Fruit fly (Drosophila melanogaster) whole organism, prepupa: ENCODE measurements around the gene CG5455.

ENCODE experiments used
- Blimp-1 ChIP-seq: fragments of 200-800 bp; sonication (Bioruptor generic); optimal IDR thresholded peaks from 3 replicates; lab custom pipeline; 2017; ENCODE audit warnings: missing biosample characterization, missing genetic modification characterization, mild to moderate bottlenecking, moderate library complexity, missing genetic modification reagents
- CG10631 ChIP-seq: fragments of 200-800 bp; sonication (Bioruptor generic); optimal IDR thresholded peaks from 2 replicates; lab custom pipeline; 2016; ENCODE audit warnings: missing biosample characterization, missing genetic modification characterization
- CG10669 ChIP-seq: fragments of 200-800 bp; sonication (Bioruptor generic); optimal IDR thresholded peaks from 3 replicates; lab custom pipeline; 2018; ENCODE audit warnings: missing biosample characterization, mild to moderate bottlenecking, missing genetic modification characterization, moderate library complexity
- CG11294 ChIP-seq: fragments of 200-800 bp; sonication (Bioruptor generic); IDR thresholded peaks from 2 replicates; pipeline ENCODE4 v1.3.6; 2022; ENCODE audit warnings: missing biosample characterization, missing genetic modification characterization
- CG11762 ChIP-seq: fragments of 200-800 bp; sonication (Bioruptor generic); optimal IDR thresholded peaks from 3 replicates; lab custom pipeline; 2016; ENCODE audit warnings: missing biosample characterization, missing genetic modification characterization; ENCODE audit not compliant: insufficient read depth
- CG15336 ChIP-seq: fragments of 200-800 bp; sonication (Bioruptor generic); IDR thresholded peaks from 2 replicates; pipeline ENCODE4 v1.3.6; 2022; ENCODE audit warnings: missing biosample characterization, missing genetic modification characterization
- CG1621 ChIP-seq: fragments of 200-800 bp; sonication (Bioruptor generic); optimal IDR thresholded peaks from 3 replicates; lab custom pipeline; 2018; ENCODE audit warnings: missing biosample characterization, mild to moderate bottlenecking, missing genetic modification characterization
- CG16779 ChIP-seq: fragments of 200-800 bp; sonication (Bioruptor generic); optimal IDR thresholded peaks from 3 replicates; lab custom pipeline; 2017; ENCODE audit warnings: missing biosample characterization, mild to moderate bottlenecking, missing genetic modification characterization
- CG31627 ChIP-seq: fragments of 200-800 bp; sonication (Bioruptor generic); optimal IDR thresholded peaks from 3 replicates; lab custom pipeline; 2016; ENCODE audit warnings: missing biosample characterization, missing genetic modification characterization
- CG34406 ChIP-seq: fragments of 200-800 bp; sonication (Bioruptor generic); optimal IDR thresholded peaks from 3 replicates; lab custom pipeline; 2016; ENCODE audit warnings: missing biosample characterization, missing genetic modification characterization
- CG3919 ChIP-seq: fragments of 200-800 bp; sonication (Bioruptor generic); optimal IDR thresholded peaks from 3 replicates; lab custom pipeline; 2016; ENCODE audit warnings: missing biosample characterization, missing genetic modification characterization
- CG4318 ChIP-seq: fragments of 200-800 bp; sonication (Bioruptor generic); optimal IDR thresholded peaks from 3 replicates; lab custom pipeline; 2017; ENCODE audit warnings: missing biosample characterization, mild to moderate bottlenecking, missing genetic modification characterization
- CG6163 ChIP-seq: fragments of 200-800 bp; sonication (Bioruptor generic); IDR thresholded peaks from 3 replicates; pipeline ENCODE4 v1.3.6; 2022; ENCODE audit warnings: missing biosample characterization, missing genetic modification characterization
- CG6276 ChIP-seq: fragments of 200-800 bp; sonication (Bioruptor generic); optimal IDR thresholded peaks from 2 replicates; lab custom pipeline; 2017; ENCODE audit warnings: missing biosample characterization, mild to moderate bottlenecking, missing genetic modification characterization
- CG6792 ChIP-seq: fragments of 200-800 bp; sonication (Bioruptor generic); optimal IDR thresholded peaks from 3 replicates; lab custom pipeline; 2016; ENCODE audit warnings: missing biosample characterization, missing genetic modification characterization
- CG6808 ChIP-seq: fragments of 200-800 bp; sonication (Bioruptor generic); optimal IDR thresholded peaks from 3 replicates; lab custom pipeline; 2017; ENCODE audit warnings: missing biosample characterization, missing genetic modification characterization, mild to moderate bottlenecking, moderate library complexity, missing genetic modification reagents
- CG6854 ChIP-seq: fragments of 200-800 bp; sonication (Bioruptor generic); optimal IDR thresholded peaks from 2 replicates; lab custom pipeline; 2017; ENCODE audit warnings: missing biosample characterization, mild to moderate bottlenecking, missing genetic modification characterization
- CG8119 ChIP-seq: fragments of 200-800 bp; sonication (Bioruptor generic); IDR thresholded peaks from 3 replicates; pipeline ENCODE4 v1.3.6; 2022; ENCODE audit warnings: missing biosample characterization, missing genetic modification characterization
- CG8319 ChIP-seq: fragments of 200-800 bp; sonication (Bioruptor generic); optimal IDR thresholded peaks from 3 replicates; lab custom pipeline; 2016; ENCODE audit warnings: missing biosample characterization, missing genetic modification characterization
- CG8632 ChIP-seq: fragments of 200-800 bp; sonication (Bioruptor generic); optimal IDR thresholded peaks from 3 replicates; lab custom pipeline; 2016; ENCODE audit warnings: missing biosample characterization, missing genetic modification characterization
- Eip78C ChIP-seq: fragments of 200-800 bp; sonication (Bioruptor generic); peaks from one replicate; lab custom pipeline; 2016; ENCODE audit warnings: missing biosample characterization, missing genetic modification characterization
- Ets21C ChIP-seq: fragments of 200-800 bp; sonication (Bioruptor generic); optimal IDR thresholded peaks from 3 replicates; lab custom pipeline; 2016; ENCODE audit warnings: missing biosample characterization, missing genetic modification characterization
- Gug ChIP-seq: fragments of 200-800 bp; sonication (Bioruptor generic); IDR thresholded peaks from 2 replicates; pipeline ENCODE4 v1.3.6; 2022; ENCODE audit warnings: missing biosample characterization, missing genetic modification characterization
- Hr4 ChIP-seq: fragments of 200-800 bp; sonication (Bioruptor generic); optimal IDR thresholded peaks from 3 replicates; lab custom pipeline; 2016; ENCODE audit warnings: missing biosample characterization, missing genetic modification characterization
- Met ChIP-seq: fragments of 200-800 bp; sonication (Bioruptor generic); optimal IDR thresholded peaks from 3 replicates; lab custom pipeline; 2016; ENCODE audit warnings: missing biosample characterization, missing genetic modification characterization
- OdsH ChIP-seq: fragments of 200-800 bp; sonication (Bioruptor generic); optimal IDR thresholded peaks from 3 replicates; lab custom pipeline; 2016; ENCODE audit warnings: missing biosample characterization, missing genetic modification characterization
- Smox ChIP-seq: fragments of 200-800 bp; sonication (Bioruptor generic); optimal IDR thresholded peaks from 3 replicates; lab custom pipeline; 2016; ENCODE audit warnings: missing biosample characterization, missing genetic modification characterization
- Sox15 ChIP-seq: fragments of 200-800 bp; sonication (Bioruptor generic); optimal IDR thresholded peaks from 3 replicates; lab custom pipeline; 2016; ENCODE audit warnings: missing biosample characterization, missing genetic modification characterization
- achi ChIP-seq: fragments of 200-800 bp; sonication (Bioruptor generic); optimal IDR thresholded peaks from 3 replicates; lab custom pipeline; 2016; ENCODE audit warnings: missing biosample characterization, missing genetic modification characterization
- acj6 ChIP-seq: fragments of 200-800 bp; sonication (Bioruptor generic); optimal IDR thresholded peaks from 3 replicates; lab custom pipeline; 2016; ENCODE audit warnings: missing biosample characterization, missing genetic modification characterization
- dac ChIP-seq: fragments of 200-800 bp; sonication (Bioruptor generic); optimal IDR thresholded peaks from 2 replicates; lab custom pipeline; 2017; ENCODE audit warnings: missing biosample characterization, mild to moderate bottlenecking, missing genetic modification characterization
- dsx ChIP-seq: fragments of 200-800 bp; optimal IDR thresholded peaks from 3 replicates; lab custom pipeline; 2019; ENCODE audit warnings: missing biosample characterization, mild to moderate bottlenecking, missing genetic modification characterization, moderate library complexity; ENCODE audit not compliant: poor library complexity, severe bottlenecking
- eg ChIP-seq: fragments of 200-800 bp; sonication (Bioruptor generic); IDR thresholded peaks from 3 replicates; pipeline ENCODE4 v1.3.6; 2022; ENCODE audit warnings: missing biosample characterization, missing genetic modification characterization
- fd59A ChIP-seq: fragments of 200-800 bp; sonication (Bioruptor generic); optimal IDR thresholded peaks from 2 replicates; lab custom pipeline; 2017; ENCODE audit warnings: missing biosample characterization, mild to moderate bottlenecking, missing genetic modification characterization, missing genetic modification reagents
- fkh ChIP-seq: fragments of 200-800 bp; sonication (Bioruptor generic); optimal IDR thresholded peaks from 3 replicates; lab custom pipeline; 2017; ENCODE audit warnings: missing biosample characterization, mild to moderate bottlenecking, missing genetic modification characterization, moderate library complexity
- lz ChIP-seq: fragments of 200-800 bp; sonication (Bioruptor generic); optimal IDR thresholded peaks from 3 replicates; lab custom pipeline; 2016; ENCODE audit warnings: missing biosample characterization, missing genetic modification characterization
- net ChIP-seq: fragments of 200-800 bp; sonication (Bioruptor generic); optimal IDR thresholded peaks from 3 replicates; lab custom pipeline; 2016; ENCODE audit warnings: missing biosample characterization, missing genetic modification characterization
- pdm3 ChIP-seq: fragments of 200-800 bp; sonication (Bioruptor generic); optimal IDR thresholded peaks from 3 replicates; lab custom pipeline; 2016; ENCODE audit warnings: missing biosample characterization, missing genetic modification characterization
- salr ChIP-seq, 2 experiments: fragments of 200-800 bp; sonication (Bioruptor generic); optimal IDR thresholded peaks; 3 replicates each; lab custom pipeline; 2016 to 2018; ENCODE audit warnings: missing biosample characterization in 2 of 2, missing genetic modification characterization in 2 of 2, mild to moderate bottlenecking in 1 of 2
- spab ChIP-seq: fragments of 200-800 bp; sonication (Bioruptor generic); optimal IDR thresholded peaks from 2 replicates; lab custom pipeline; 2017; ENCODE audit warnings: missing biosample characterization, mild to moderate bottlenecking, missing genetic modification characterization, missing genetic modification reagents
- ss ChIP-seq, 2 experiments: fragments of 200-800 bp; sonication (Bioruptor generic); optimal IDR thresholded peaks; 2 replicates in 1 of 2; 3 replicates in 1 of 2; lab custom pipeline; 2017 to 2018; ENCODE audit warnings: mild to moderate bottlenecking in 2 of 2, missing biosample characterization in 2 of 2, missing genetic modification characterization in 2 of 2, moderate library complexity in 1 of 2
- svp ChIP-seq: fragments of 200-800 bp; sonication (Bioruptor generic); peaks from one replicate; lab custom pipeline; 2016; ENCODE audit warnings: missing biosample characterization, missing genetic modification characterization
- topi ChIP-seq: fragments of 200-800 bp; sonication (Bioruptor generic); optimal IDR thresholded peaks from 3 replicates; lab custom pipeline; 2016; ENCODE audit warnings: missing biosample characterization, missing genetic modification characterization

The CG5455 gene

DNA sequence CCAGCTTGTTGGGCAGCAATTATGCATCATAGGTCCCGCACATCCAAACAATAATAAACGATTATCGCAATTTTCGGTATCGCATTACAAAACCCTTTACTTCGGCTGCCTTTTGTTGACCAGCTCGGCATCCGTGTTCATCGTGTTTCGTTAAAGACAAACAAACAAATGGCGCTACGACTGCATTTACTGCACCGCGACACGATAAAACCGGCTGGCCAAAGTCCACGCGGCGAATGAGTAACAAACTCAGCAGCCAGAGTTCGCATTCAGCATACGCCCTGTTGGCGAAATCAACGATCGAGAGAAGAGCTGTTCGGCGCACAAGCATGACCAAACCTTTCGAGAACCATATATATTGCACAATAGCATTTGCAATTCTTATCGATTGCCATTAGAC lies 3.0 kb downstream of the CG5455 start (continued):
- TF ChIP-seq Hr4 (GFP tag; lab: Kevin White, UChicago): no peak
- TF ChIP-seq topi (GFP tag; lab: Kevin White, UChicago): peak; percentile 35
- TF ChIP-seq Sox15 (GFP tag; lab: Kevin White, UChicago): no peak
- no peak for TF ChIP-seq CG1621 (tag; lab: Kevin White, UChicago)
- TF ChIP-seq CG8319 (GFP tag; lab: Kevin White, UChicago): no peak
- TF ChIP-seq eg (GFP tag; lab: Robert Waterston, UW): peak; percentile 56; the same call in 1 of the 3 replicates
- TF ChIP-seq CG10669 (GFP tag; lab: Kevin White, UChicago): no peak

DNA sequence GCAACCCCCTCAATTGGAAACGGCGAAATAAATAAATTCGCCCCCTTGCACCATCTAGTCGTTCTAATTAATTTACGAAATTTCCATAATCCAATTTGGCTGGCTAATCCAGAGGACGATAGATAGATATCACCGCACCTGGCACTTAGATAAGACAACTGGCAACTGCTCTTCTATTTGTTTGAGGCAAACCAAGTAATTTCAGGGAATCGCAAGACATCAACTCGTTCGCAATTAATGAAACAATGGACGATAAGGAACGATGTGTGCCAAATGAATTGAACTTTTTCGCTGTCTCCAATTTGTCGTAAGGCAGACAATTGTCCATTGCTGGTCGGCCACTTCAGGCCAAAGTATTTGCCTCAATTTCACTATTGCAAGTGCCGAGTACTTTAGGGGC lies 3.8 kb downstream of the CG5455 start:
- no peak for TF ChIP-seq CG11762 (GFP tag; lab: Kevin White, UChicago)
- TF ChIP-seq ss (GFP tag; optimal IDR thresholded peaks at IDR 0.05; lab: Kevin White, UChicago): no peak
- TF ChIP-seq achi (GFP tag; lab: Kevin White, UChicago): no peak
- no peak for TF ChIP-seq pdm3
- TF ChIP-seq CG6854 (GFP tag; lab: Kevin White, UChicago): no peak

DNA sequence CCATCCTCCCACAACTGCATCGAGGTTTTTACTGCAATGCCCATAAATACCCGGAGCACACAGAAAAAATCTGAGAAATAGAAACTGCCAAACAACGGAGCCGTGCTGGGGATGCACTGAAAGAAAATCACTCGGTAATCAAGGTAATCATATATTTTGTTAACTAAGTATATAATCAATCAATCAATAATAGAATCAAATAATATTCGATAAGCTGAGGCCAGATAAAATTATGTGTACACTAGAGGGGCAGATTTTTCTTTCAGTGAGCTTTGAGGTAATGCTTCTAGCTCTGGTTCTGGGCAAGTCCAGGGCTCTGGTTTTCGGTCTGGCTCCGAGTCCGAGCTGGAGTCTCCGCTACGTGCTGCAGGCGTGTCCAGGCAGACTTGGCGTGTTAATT lies 16.7 kb downstream of the CG5455 start:
- TF ChIP-seq CG6792 (GFP tag; lab: Kevin White, UChicago): no peak
- peak; percentile 72 for TF ChIP-seq CG15336 (GFP tag; lab: Robert Waterston, UW)
- TF ChIP-seq Smox: no peak
- peak; percentile 34 for TF ChIP-seq CG6276 (GFP tag; lab: Kevin White, UChicago)
- TF ChIP-seq eg (GFP tag; lab: Robert Waterston, UW): peak; percentile 55; the same call in 2 of the 3 replicates
- TF ChIP-seq CG10631 (GFP tag; lab: Kevin White, UChicago): peak; percentile 2
- no peak for TF ChIP-seq lz (GFP tag; lab: Kevin White, UChicago)
- TF ChIP-seq Eip78C (GFP tag; lab: Kevin White, UChicago): peak; percentile 68
- no peak for TF ChIP-seq svp
- peak; percentile 29 for TF ChIP-seq OdsH
- TF ChIP-seq CG6163 (GFP tag; lab: Robert Waterston, UW): peak; percentile 71
- TF ChIP-seq pdm3: peak; percentile 9
- no peak for TF ChIP-seq CG10669 (GFP tag; lab: Kevin White, UChicago)
- peak; percentile 29 for TF ChIP-seq CG3919 (GFP tag; lab: Kevin White, UChicago)
- no peak for TF ChIP-seq Sox15 (GFP tag; lab: Kevin White, UChicago)
- peak; percentile 36; the same call in 1 of the 3 replicates for TF ChIP-seq CG8119 (GFP tag; lab: Robert Waterston, UW)
- TF ChIP-seq fkh (GFP tag; lab: Kevin White, UChicago): no peak
- TF ChIP-seq Hr4 (GFP tag; lab: Kevin White, UChicago): peak; percentile 30
- no peak for TF ChIP-seq ss (GFP tag; optimal IDR thresholded peaks at IDR 0.05; lab: Kevin White, UChicago)
- TF ChIP-seq acj6 (GFP tag; lab: Kevin White, UChicago): no peak
- peak; percentile 24; the same call in 1 of the 2 replicates for TF ChIP-seq CG11294 (GFP tag; lab: Robert Waterston, UW)
- TF ChIP-seq CG31627 (GFP tag; lab: Kevin White, UChicago): no peak
- TF ChIP-seq Blimp-1 (GFP tag; lab: Kevin White, UChicago): no peak
- peak; percentile 45; the same call in 1 of the 2 replicates for TF ChIP-seq Gug (GFP tag; lab: Robert Waterston, UW)
- no peak for TF ChIP-seq CG16779 (tag; lab: Kevin White, UChicago)

DNA sequence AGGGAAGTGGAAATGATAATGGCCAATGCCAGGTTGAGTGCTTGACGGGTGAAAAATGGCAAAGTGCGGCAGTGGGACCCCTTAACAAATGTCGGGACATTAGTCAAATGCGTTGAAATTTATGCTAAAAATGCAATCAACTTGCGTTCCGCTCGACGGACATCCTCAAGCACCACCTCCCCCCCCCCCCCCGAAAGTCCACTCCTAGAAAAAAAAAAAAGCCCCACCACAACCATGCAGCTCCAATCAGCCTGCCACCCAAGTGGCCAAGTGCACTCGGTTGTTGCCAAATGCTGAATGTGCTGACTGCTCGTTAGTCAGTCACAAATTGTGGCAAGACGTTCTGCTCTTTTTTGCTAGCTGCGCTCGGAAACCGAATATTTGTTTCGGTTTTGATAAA lies 17.3 kb downstream of the CG5455 start:
- TF ChIP-seq dsx (GFP tag; lab: Kevin White, UChicago) (no peak), CG8632 (no peak), CG11294 (GFP tag; lab: Robert Waterston, UW) (no peak)

DNA sequence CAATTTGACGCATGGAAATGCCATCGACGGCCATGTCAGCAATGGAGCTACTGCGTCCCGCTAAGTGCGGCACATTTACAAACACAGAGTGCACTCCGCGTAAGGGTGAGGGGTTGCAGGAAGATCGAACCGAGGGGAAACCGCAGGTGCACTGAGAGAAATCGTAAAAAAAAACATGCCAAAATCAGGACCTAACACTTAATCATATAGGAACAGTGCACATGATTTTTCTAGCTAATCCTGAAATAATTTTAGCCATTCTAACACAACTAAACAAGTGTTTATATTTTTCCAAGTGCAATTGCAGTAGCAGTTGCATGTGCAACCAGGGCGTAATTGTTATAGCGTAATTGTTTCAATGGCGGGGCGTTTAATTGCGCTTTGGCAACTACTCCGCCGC lies 17.9 kb downstream of the CG5455 start:
- TF ChIP-seq fd59A (no peak), pdm3 (peak; percentile 32), Gug (GFP tag; lab: Robert Waterston, UW) (peak; percentile 32; the same call in 1 of the 2 replicates), CG15336 (GFP tag; lab: Robert Waterston, UW) (peak; percentile 66), net (GFP tag; lab: Kevin White, UChicago) (no peak), dac (peak; percentile 27), CG4318 (GFP tag; lab: Kevin White, UChicago) (peak; percentile 41), CG34406 (GFP tag; lab: Kevin White, UChicago) (no peak), salr (GFP tag; optimal IDR thresholded peaks at IDR 0.05; lab: Kevin White, UChicago) (peak in 1 of 2 experiments; percentile 25), CG6808 (GFP tag; lab: Kevin White, UChicago) (no peak), CG6854 (GFP tag; lab: Kevin White, UChicago) (no peak), OdsH (peak; percentile 55), Met (GFP tag; lab: Kevin White, UChicago) (peak; percentile 9), CG16779 (tag; lab: Kevin White, UChicago) (no peak), spab (GFP tag; lab: Kevin White, UChicago) (peak; percentile 24), CG11294 (GFP tag; lab: Robert Waterston, UW) (no peak), Ets21C (GFP tag; lab: Kevin White, UChicago) (no peak), Sox15 (GFP tag; lab: Kevin White, UChicago) (no peak)
